Worm (Caenorhabditis elegans) whole organism, young adult: Measurements from ENCODE around the gene cyb-3.
A peak's percentile ranks its signal among the peaks of the same experiment; 100 is the strongest.

Experiments
- B0035.1 ChIP-seq: sonication (generic microtip); optimal IDR thresholded peaks from 2 replicates; lab custom pipeline; 2016; ENCODE audit warnings: missing genetic modification characterization, mild to moderate bottlenecking, missing compliant biosample characterization, missing genotype, missing genetic modification reagents
- B0261.1 ChIP-seq: sonication (generic microtip); optimal IDR thresholded peaks from 2 replicates; lab custom pipeline; 2016; ENCODE audit warnings: mild to moderate bottlenecking, missing genetic modification characterization, moderate library complexity, missing compliant biosample characterization
- C06A6.2 ChIP-seq: fragments of 200-800 bp; sonication (Bioruptor generic); conservative IDR thresholded peaks from 2 replicates; pipeline ENCODE4 v1.3.6; 2022; ENCODE audit warnings: missing genetic modification characterization, missing compliant biosample characterization
- C17E4.6 ChIP-seq: fragments of 200-800 bp; sonication (Bioruptor generic); IDR thresholded peaks from 2 replicates; pipeline ENCODE4 v1.3.6; 2022; ENCODE audit warnings: missing genetic modification reagents, missing genetic modification characterization, missing compliant biosample characterization
- F33H1.4 ChIP-seq: fragments of 200-800 bp; sonication (Bioruptor generic); IDR thresholded peaks from 2 replicates; pipeline ENCODE4 v1.3.6; 2022; ENCODE audit warnings: missing genetic modification reagents, missing genetic modification characterization, missing compliant biosample characterization
- F49E8.2 ChIP-seq: sonication (generic microtip); optimal IDR thresholded peaks from 3 replicates; lab custom pipeline; 2017; ENCODE audit warnings: missing genetic modification characterization, mild to moderate bottlenecking, missing compliant biosample characterization, antibody characterized with exemption, moderate library complexity; ENCODE audit not compliant: insufficient read depth
- Y53F4B.3 ChIP-seq: fragments of 200-800 bp; sonication (Bioruptor generic); IDR thresholded peaks from 2 replicates; pipeline ENCODE4 v1.3.6; 2022; ENCODE audit warnings: missing genetic modification reagents, missing genetic modification characterization, missing compliant biosample characterization
- Y53G8AR.9 ChIP-seq: fragments of 200-800 bp; sonication (Bioruptor generic); conservative IDR thresholded peaks from 2 replicates; pipeline ENCODE4 v1.3.6; 2022; ENCODE audit warnings: missing genetic modification reagents, missing genetic modification characterization, missing compliant biosample characterization
- Y79H2A.3 ChIP-seq: fragments of 200-800 bp; sonication (Bioruptor generic); conservative IDR thresholded peaks from 2 replicates; pipeline ENCODE4 v1.3.6; 2022; ENCODE audit warnings: missing genetic modification reagents, missing genetic modification characterization, missing compliant biosample characterization
- Y95B8A.8 ChIP-seq: fragments of 200-800 bp; sonication (Bioruptor generic); IDR thresholded peaks from 2 replicates; pipeline ENCODE4 v1.3.6; 2022; ENCODE audit warnings: missing genetic modification reagents, missing genetic modification characterization, missing compliant biosample characterization
- attf-5 ChIP-seq: fragments of 200-800 bp; sonication (Bioruptor generic); optimal IDR thresholded peaks from 2 replicates; lab custom pipeline; 2018; ENCODE audit warnings: mild to moderate bottlenecking, missing genetic modification characterization, missing compliant biosample characterization
- attf-6 ChIP-seq: fragments of 200-800 bp; sonication (Bioruptor generic); IDR thresholded peaks from 2 replicates; pipeline ENCODE4 v1.3.6; 2022; ENCODE audit warnings: missing genetic modification reagents, missing genetic modification characterization, missing compliant biosample characterization
- ccch-3 ChIP-seq: fragments of 200-800 bp; sonication (Bioruptor generic); optimal IDR thresholded peaks from 2 replicates; lab custom pipeline; 2018; ENCODE audit warnings: mild to moderate bottlenecking, missing genetic modification characterization, missing compliant biosample characterization
- ceh-91 ChIP-seq: fragments of 200-800 bp; sonication (Bioruptor generic); IDR thresholded peaks from 2 replicates; pipeline ENCODE4 v1.3.6; 2022; ENCODE audit warnings: missing genetic modification reagents, missing genetic modification characterization, missing compliant biosample characterization
- chd-7 ChIP-seq: sonication (generic microtip); optimal IDR thresholded peaks from 2 replicates; lab custom pipeline; 2016; ENCODE audit warnings: mild to moderate bottlenecking, missing genetic modification characterization, moderate library complexity, missing compliant biosample characterization
- dox-1 ChIP-seq: fragments of 200-800 bp; sonication (Bioruptor generic); IDR thresholded peaks from 2 replicates; pipeline ENCODE4 v1.3.6; 2022; ENCODE audit warnings: missing genetic modification reagents, missing genetic modification characterization, missing compliant biosample characterization
- dpl-1 ChIP-seq: fragments of 150-350 bp; optimal IDR thresholded peaks from 2 replicates; lab custom pipeline; 2014; ENCODE audit warnings: missing biosample characterization, missing genetic modification reagents, missing genetic modification characterization
- efl-1 ChIP-seq: fragments of 150-350 bp; optimal IDR thresholded peaks from 2 replicates; lab custom pipeline; 2014; ENCODE audit warnings: missing biosample characterization, missing genetic modification reagents, missing genetic modification characterization
- fkh-3 ChIP-seq: sonication (generic microtip); optimal IDR thresholded peaks from 2 replicates; lab custom pipeline; 2016; ENCODE audit warnings: mild to moderate bottlenecking, missing genetic modification characterization, missing compliant biosample characterization
- him-1 ChIP-seq: sonication (generic microtip); optimal IDR thresholded peaks from 2 replicates; lab custom pipeline; 2016; ENCODE audit warnings: missing genotype, missing genetic modification reagents, missing genetic modification characterization, missing compliant biosample characterization
- hlh-12 ChIP-seq: sonication (generic microtip); optimal IDR thresholded peaks from 2 replicates; lab custom pipeline; 2016; ENCODE audit warnings: missing genetic modification characterization, missing compliant biosample characterization
- hmg-1.2 ChIP-seq: fragments of 200-800 bp; sonication (Bioruptor generic); IDR thresholded peaks from 2 replicates; pipeline ENCODE4 v1.3.6; 2022; ENCODE audit warnings: missing genetic modification reagents, missing genetic modification characterization, missing compliant biosample characterization
- let-607 ChIP-seq, 2 experiments: fragments of 200-800 bp in 1 of 2; sonication (Bioruptor generic) in 1 of 2; sonication (generic microtip) in 1 of 2; optimal IDR thresholded peaks; 2 replicates each; lab custom pipeline; 2016 to 2018; ENCODE audit warnings: mild to moderate bottlenecking in 2 of 2, missing compliant biosample characterization in 2 of 2, missing genetic modification characterization in 2 of 2, moderate library complexity in 2 of 2, missing genotype in 1 of 2
- lin-26 ChIP-seq: fragments of 200-800 bp; sonication (Bioruptor generic); IDR thresholded peaks from 2 replicates; pipeline ENCODE4 v1.3.6; 2022; ENCODE audit warnings: missing genetic modification reagents, missing genetic modification characterization, missing compliant biosample characterization
- lin-35 ChIP-seq, 3 experiments: fragments of 150-350 bp in 2 of 3; sonication (generic microtip) in 1 of 3; optimal IDR thresholded peaks; 2 replicates each; lab custom pipeline; 2014 to 2018; ENCODE audit warnings: missing biosample characterization in 3 of 3, missing genetic modification characterization in 3 of 3, missing genetic modification reagents in 3 of 3
- lin-54 ChIP-seq: fragments of 200-800 bp; sonication (Bioruptor generic); optimal IDR thresholded peaks from 2 replicates; lab custom pipeline; 2018; ENCODE audit warnings: mild to moderate bottlenecking, missing genetic modification characterization, missing compliant biosample characterization
- lsl-1 ChIP-seq: fragments of 200-800 bp; sonication (Bioruptor generic); optimal IDR thresholded peaks from 2 replicates; lab custom pipeline; 2018; ENCODE audit warnings: mild to moderate bottlenecking, missing genetic modification characterization, moderate library complexity, missing compliant biosample characterization
- madf-3 ChIP-seq: fragments of 200-800 bp; sonication (Bioruptor generic); IDR thresholded peaks from 2 replicates; pipeline ENCODE4 v1.3.6; 2022; ENCODE audit warnings: missing genetic modification reagents, missing genetic modification characterization, missing compliant biosample characterization
- madf-6 ChIP-seq: fragments of 200-800 bp; sonication (Bioruptor generic); IDR thresholded peaks from 2 replicates; pipeline ENCODE4 v1.3.6; 2022; ENCODE audit warnings: missing genetic modification reagents, missing genetic modification characterization, missing compliant biosample characterization
- madf-8 ChIP-seq: fragments of 200-800 bp; sonication (Bioruptor generic); conservative IDR thresholded peaks from 2 replicates; pipeline ENCODE4 v1.3.6; 2022; ENCODE audit warnings: missing genetic modification reagents, missing genetic modification characterization, missing compliant biosample characterization
- mcd-1 ChIP-seq: fragments of 200-800 bp; sonication (Bioruptor generic); IDR thresholded peaks from 2 replicates; pipeline ENCODE4 v1.3.6; 2022; ENCODE audit warnings: missing genetic modification reagents, missing genetic modification characterization, missing compliant biosample characterization
- nfyb-1 ChIP-seq: fragments of 200-800 bp; sonication (Bioruptor generic); IDR thresholded peaks from 2 replicates; pipeline ENCODE4 v1.3.6; 2022; ENCODE audit warnings: missing genetic modification reagents, missing genetic modification characterization, missing compliant biosample characterization
- pbrm-1 ChIP-seq: fragments of 200-800 bp; sonication (Bioruptor generic); IDR thresholded peaks from 2 replicates; pipeline ENCODE4 v1.3.6; 2022; ENCODE audit warnings: missing genetic modification reagents, missing genetic modification characterization, missing compliant biosample characterization
- rcor-1 ChIP-seq: fragments of 200-800 bp; sonication (Bioruptor generic); IDR thresholded peaks from 2 replicates; pipeline ENCODE4 v1.3.6; 2022; ENCODE audit warnings: missing genetic modification reagents, missing genetic modification characterization, missing compliant biosample characterization
- sdz-38 ChIP-seq: sonication (generic microtip); optimal IDR thresholded peaks from 2 replicates; lab custom pipeline; 2016; ENCODE audit warnings: missing genotype, missing genetic modification characterization, missing compliant biosample characterization
- snpc-3.4 ChIP-seq: sonication (generic microtip); optimal IDR thresholded peaks from 2 replicates; lab custom pipeline; 2017; ENCODE audit warnings: missing genetic modification characterization, mild to moderate bottlenecking, missing compliant biosample characterization, antibody characterized with exemption, moderate library complexity, missing genotype, missing genetic modification reagents
- snpc-4 ChIP-seq, 5 experiments: fragments of 150-350 bp in 1 of 5; sonication (generic microtip) in 4 of 5; optimal IDR thresholded peaks; 2 replicates each; lab custom pipeline; 2014 to 2018; ENCODE audit warnings: missing genetic modification characterization in 5 of 5, missing biosample characterization in 3 of 5, antibody characterized with exemption in 2 of 5, mild to moderate bottlenecking in 2 of 5, missing compliant biosample characterization in 2 of 5, missing genotype in 2 of 5, moderate library complexity in 2 of 5, missing genetic modification reagents in 1 of 5
- somi-1 ChIP-seq: fragments of 200-800 bp; sonication (Bioruptor generic); optimal IDR thresholded peaks from 2 replicates; lab custom pipeline; 2018; ENCODE audit warnings: mild to moderate bottlenecking, missing genetic modification characterization, missing compliant biosample characterization
- sptf-2 ChIP-seq: fragments of 200-800 bp; sonication (Bioruptor generic); optimal IDR thresholded peaks from 2 replicates; lab custom pipeline; 2018; ENCODE audit warnings: mild to moderate bottlenecking, missing genetic modification characterization, missing compliant biosample characterization
- tbp1 ChIP-seq: fragments of 200-800 bp; sonication (Bioruptor generic); optimal IDR thresholded peaks from 2 replicates; lab custom pipeline; 2018; ENCODE audit warnings: mild to moderate bottlenecking, missing genetic modification characterization, missing compliant biosample characterization
- tlf-1 ChIP-seq: fragments of 200-800 bp; sonication (Bioruptor generic); optimal IDR thresholded peaks from 2 replicates; lab custom pipeline; 2018; ENCODE audit warnings: mild to moderate bottlenecking, missing genetic modification characterization, missing compliant biosample characterization
- unc-130 ChIP-seq: sonication (generic microtip); optimal IDR thresholded peaks from 2 replicates; lab custom pipeline; 2016; ENCODE audit warnings: missing genetic modification reagents, missing genetic modification characterization, missing compliant biosample characterization
- xnd-1 ChIP-seq: sonication (generic microtip); optimal IDR thresholded peaks from 2 replicates; lab custom pipeline; 2016; ENCODE audit warnings: missing genotype, missing genetic modification reagents, missing genetic modification characterization, missing compliant biosample characterization
- zfh-2 ChIP-seq: fragments of 200-800 bp; sonication (Bioruptor generic); conservative IDR thresholded peaks from 2 replicates; pipeline ENCODE4 v1.3.6; 2022; ENCODE audit warnings: missing genetic modification reagents, missing genetic modification characterization, missing compliant biosample characterization
- zim-3 ChIP-seq: sonication (generic microtip); optimal IDR thresholded peaks from 2 replicates; lab custom pipeline; 2017; ENCODE audit warnings: mild to moderate bottlenecking, missing genetic modification characterization, moderate library complexity, missing compliant biosample characterization
- ztf-18 ChIP-seq: sonication (generic microtip); optimal IDR thresholded peaks from 2 replicates; lab custom pipeline; 2016; ENCODE audit warnings: missing genotype, mild to moderate bottlenecking, missing genetic modification characterization, missing compliant biosample characterization
- ztf-22 ChIP-seq: fragments of 200-800 bp; sonication (Bioruptor generic); optimal IDR thresholded peaks from 2 replicates; lab custom pipeline; 2018; ENCODE audit warnings: mild to moderate bottlenecking, missing genetic modification characterization, moderate library complexity, missing compliant biosample characterization
- ztf-25 ChIP-seq: fragments of 200-800 bp; sonication (Bioruptor generic); IDR thresholded peaks from 2 replicates; pipeline ENCODE4 v1.3.6; 2022; ENCODE audit warnings: missing genetic modification reagents, missing genetic modification characterization, missing compliant biosample characterization

cyb-3 gene

DNA sequence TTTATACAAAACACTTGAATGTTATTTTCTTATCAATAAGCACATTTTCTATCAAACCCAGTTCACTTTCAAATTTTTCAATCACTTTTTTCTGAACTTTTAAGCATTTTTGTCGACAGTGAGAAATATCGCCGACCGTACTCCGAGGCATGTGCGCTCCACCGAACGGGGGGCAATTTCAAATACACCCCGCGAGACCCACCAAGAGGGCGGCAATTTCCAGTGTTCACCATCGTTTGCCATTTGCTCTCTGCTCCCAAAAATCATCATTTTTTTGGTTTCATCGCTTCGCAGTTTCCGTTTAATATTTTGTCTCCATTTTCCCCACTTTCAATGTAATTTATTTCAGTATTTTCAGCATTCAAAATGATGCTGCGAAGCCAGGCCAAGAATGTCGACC is at the start of gene cyb-3:
Gene cyb-3, plus strand, starts transcription at position 350 of the 400 bp plus-strand sequence.
- TF ChIP-seq zim-3 (no peak), unc-130 (peak; percentile 36), ztf-25 (GFP tag; lab: Robert Waterston, UW) (no peak), fkh-3 (tag; lab: Kevin White, UChicago) (no peak), rcor-1 (GFP tag; lab: Robert Waterston, UW) (peak; percentile 59; the same call in 1 of the 2 replicates), C17E4.6 (GFP tag; lab: Robert Waterston, UW) (no peak), Y53G8AR.9 (0 out of 2 replicates have a peak, but pooled peaks have one; percentile 24), sdz-38 (tag; lab: Kevin White, UChicago) (no peak), dox-1 (GFP tag; lab: Robert Waterston, UW) (peak; percentile 60; the same call in 1 of the 2 replicates), B0261.1 (tag; lab: Kevin White, UChicago) (peak; percentile 18), snpc-4 (GFP tag; optimal IDR thresholded peaks at IDR 0.05; lab: Kevin White, UChicago) (peak; percentile 1), snpc-4 (tag; optimal IDR thresholded peaks at IDR 0.05; lab: Kevin White, UChicago) (peak in 1 of 4 experiments; percentile 53), nfyb-1 (GFP tag; lab: Robert Waterston, UW) (no peak), pbrm-1 (GFP tag; lab: Robert Waterston, UW) (peak; percentile 28; the same call in 1 of the 2 replicates), him-1 (tag; lab: Kevin White, UChicago) (no peak), lin-35 (GFP tag; optimal IDR thresholded peaks at IDR 0.05; lab: Kevin White, UChicago) (peak in 1 of 3 experiments; percentile 69), zfh-2 (GFP tag; lab: Robert Waterston, UW) (no peak), lin-26 (GFP tag; lab: Robert Waterston, UW) (no peak), chd-7 (tag; lab: Kevin White, UChicago) (no peak), xnd-1 (tag; lab: Kevin White, UChicago) (peak; percentile 82), snpc-3.4 (peak; percentile 68), ccch-3 (GFP tag; lab: Kevin White, UChicago) (no peak), attf-6 (no peak), ztf-18 (peak; percentile 20), Y95B8A.8 (GFP tag; lab: Robert Waterston, UW) (peak; percentile 67; the same call in 1 of the 2 replicates), ceh-91 (peak; percentile 91), ztf-22 (GFP tag; lab: Kevin White, UChicago) (no peak), Y53F4B.3 (GFP tag; lab: Robert Waterston, UW) (no peak; the same call in 1 of the 2 replicates), F33H1.4 (GFP tag; lab: Robert Waterston, UW) (peak; percentile 71), lin-54 (GFP tag; lab: Kevin White, UChicago) (peak; percentile 75), madf-8 (GFP tag; lab: Robert Waterston, UW) (peak; percentile 92), lsl-1 (GFP tag; lab: Kevin White, UChicago) (peak; percentile 82), efl-1 (GFP tag; lab: Kevin White, UChicago) (peak; percentile 95), let-607 (tag; optimal IDR thresholded peaks at IDR 0.05; lab: Kevin White, UChicago) (no peak), attf-5 (GFP tag; lab: Kevin White, UChicago) (no peak), somi-1 (GFP tag; lab: Kevin White, UChicago) (no peak), tlf-1 (GFP tag; lab: Kevin White, UChicago) (peak; percentile 48), madf-3 (GFP tag; lab: Robert Waterston, UW) (peak; percentile 89), F49E8.2 (peak; percentile 80), Y79H2A.3 (GFP tag; lab: Robert Waterston, UW) (no peak), sptf-2 (GFP tag; lab: Kevin White, UChicago) (no peak), madf-6 (peak; percentile 95), B0035.1 (tag; lab: Kevin White, UChicago) (no peak), dpl-1 (peak; percentile 85), tbp1 (GFP tag; lab: Kevin White, UChicago) (peak; percentile 53), hmg-1.2 (peak; percentile 55; the same call in 1 of the 2 replicates), mcd-1 (GFP tag; lab: Robert Waterston, UW) (peak; percentile 84), hlh-12 (tag; lab: Kevin White, UChicago) (no peak), C06A6.2 (no peak)
